Worm (Caenorhabditis elegans): ENCODE results near the gene C04E6.5.

The C04E6.5 gene

ce11 chrV:5901833-5902232 lies at the start of gene C04E6.5:
C04E6.5 (plus strand) TSS chrV:5902133.
- TF ChIP-seq lin-13 (GFP tag; optimal IDR thresholded peaks at IDR 0.05) = no peak
- TF ChIP-seq fkh-10 (GFP tag; optimal IDR thresholded peaks at IDR 0.05) = no peak
- no peak for TF ChIP-seq hlh-30 (tag; optimal IDR thresholded peaks at IDR 0.05; ENCODE audit: insufficient read depth)
- no peak for TF ChIP-seq ceh-28 (tag; optimal IDR thresholded peaks at IDR 0.05)
- no peak for TF ChIP-seq F10B5.3 (tag; optimal IDR thresholded peaks at IDR 0.05)
- TF ChIP-seq D1046.2 (GFP tag; IDR thresholded peaks at IDR 0.05) = no peak
- no peak for TF ChIP-seq zip-2 (tag; optimal IDR thresholded peaks at IDR 0.05)
- TF ChIP-seq lin-29 (GFP tag; IDR thresholded peaks at IDR 0.05) = no peak
- TF ChIP-seq F49E8.2 (tag; optimal IDR thresholded peaks at IDR 0.05; ENCODE audit: borderline replicate concordance) = no peak
- no peak for TF ChIP-seq madf-9 (GFP tag; conservative IDR thresholded peaks at IDR 0.05)
- TF ChIP-seq ztf-7 (tag; optimal IDR thresholded peaks at IDR 0.05) = no peak
- TF ChIP-seq ZK337.2 (GFP tag; IDR thresholded peaks at IDR 0.05) = no peak
- TF ChIP-seq snpc-1.2 (GFP tag; IDR thresholded peaks at IDR 0.05) = no peak
- TF ChIP-seq ama-1 (optimal IDR thresholded peaks at IDR 0.05) = no peak
- TF ChIP-seq fos-1 (tag; optimal IDR thresholded peaks at IDR 0.05) = no peak

- TF ChIP-seq hlh-30 (tag; optimal IDR thresholded peaks at IDR 0.05; ENCODE audit: insufficient read depth) (no peak), ceh-62 (tag; optimal IDR thresholded peaks at IDR 0.05) (no peak), aly-2 (tag; optimal IDR thresholded peaks at IDR 0.05) (no peak), ZK546.5 (tag; optimal IDR thresholded peaks at IDR 0.05) (no peak), R02D3.7 (tag; optimal IDR thresholded peaks at IDR 0.05) (no peak), aha-1 (tag) (peak; percentile 67), mdl-1 (tag; optimal IDR thresholded peaks at IDR 0.05) (no peak), rbr-2 (tag; optimal IDR thresholded peaks at IDR 0.05) (no peak)
These were observed 39.3 kb upstream of the C04E6.5 start, which contains the start of gene F26F12.8 for ce11 chrV:5862479-5863188. F26F12.8 (minus strand) TSS chrV:5862529.

ce11 chrV:5865085-5865484 lies 36.8 kb upstream of the C04E6.5 start, which contains the start of gene F26F12.5:
F26F12.5 (minus strand) TSS chrV:5865185.
- peak in 1 of 2 experiments; percentile 19 for TF ChIP-seq unc-62 (GFP tag; optimal IDR thresholded peaks at IDR 0.05 in 1 of 2)
- TF ChIP-seq unc-62 (tag; optimal IDR thresholded peaks at IDR 0.05) = no peak
- no peak for TF ChIP-seq skn-1 (tag; optimal IDR thresholded peaks at IDR 0.05)

- TF ChIP-seq ceh-62 (tag; optimal IDR thresholded peaks at IDR 0.05) (no peak), sdz-12 (GFP tag; optimal IDR thresholded peaks at IDR 0.05) (no peak), mdl-1 (tag; optimal IDR thresholded peaks at IDR 0.05) (no peak), lin-39 (tag; optimal IDR thresholded peaks at IDR 0.05) (no peak), ceh-44 (GFP tag; IDR thresholded peaks at IDR 0.05) (no peak), T26A8.4 (GFP tag; IDR thresholded peaks at IDR 0.05) (no peak), lin-1 (GFP tag; IDR thresholded peaks at IDR 0.05) (no peak), dpl-1 (GFP tag; optimal IDR thresholded peaks at IDR 0.05) (no peak), madf-9 (GFP tag; conservative IDR thresholded peaks at IDR 0.05) (no peak), nhr-237 (tag; optimal IDR thresholded peaks at IDR 0.05) (no peak)
These were observed 32.7 kb upstream of the C04E6.5 start, which contains the start of gene F26F12.4 for ce11 chrV:5869227-5869626. F26F12.4 (minus strand) TSS chrV:5869327.

ce11 chrV:5871759-5872158 lies 30.2 kb upstream of the C04E6.5 start, which contains the start of gene C02G6.2:
C02G6.2 (plus strand) TSS chrV:5872059.
- TF ChIP-seq pha-4 (GFP tag; IDR thresholded peaks at IDR 0.05) (no peak), pha-4 (tag; optimal IDR thresholded peaks at IDR 0.05) (no peak), zip-2 (tag; optimal IDR thresholded peaks at IDR 0.05) (no peak), jun-1 (tag; optimal IDR thresholded peaks at IDR 0.05) (no peak), snpc-4 (tag; optimal IDR thresholded peaks at IDR 0.05) (no peak), ZK337.2 (GFP tag; IDR thresholded peaks at IDR 0.05) (no peak), unc-62 (GFP tag; optimal IDR thresholded peaks at IDR 0.05 in 1 of 2) (no peak), unc-62 (tag; optimal IDR thresholded peaks at IDR 0.05) (no peak), spr-3 (GFP tag; optimal IDR thresholded peaks at IDR 0.05) (no peak), hmg-1.1 (GFP tag; IDR thresholded peaks at IDR 0.05) (no peak), nhr-77 (tag; optimal IDR thresholded peaks at IDR 0.05) (no peak), saeg-2 (GFP tag; IDR thresholded peaks at IDR 0.05) (no peak), lin-38 (GFP tag; IDR thresholded peaks at IDR 0.05) (no peak)

All from whole organism, L4 larva.